Worm (Caenorhabditis elegans) whole organism, L4 larva: ENCODE measurements around the gene gcy-31.

ENCODE experiments used
- D1046.2 ChIP-seq: fragments of 200-800 bp; sonication (Bioruptor generic); IDR thresholded peaks from 2 replicates; pipeline ENCODE4 v1.3.6; 2022; ENCODE audit warnings: missing genetic modification characterization, missing compliant biosample characterization
- F37D6.2 ChIP-seq: sonication (generic microtip); optimal IDR thresholded peaks from 2 replicates; lab custom pipeline; 2016; ENCODE audit warnings: mild to moderate bottlenecking, missing genetic modification characterization, missing compliant biosample characterization
- ZK337.2 ChIP-seq: fragments of 200-800 bp; sonication (Bioruptor generic); IDR thresholded peaks from 2 replicates; pipeline ENCODE4 v1.3.6; 2022; ENCODE audit warnings: missing genetic modification reagents, missing genetic modification characterization, missing compliant biosample characterization
- aha-1 ChIP-seq: fragments of 150-350 bp; peaks from one replicate; lab custom pipeline; 2014; ENCODE audit warnings: missing biosample characterization, missing genetic modification characterization
- aly-2 ChIP-seq: sonication (generic microtip); optimal IDR thresholded peaks from 2 replicates; lab custom pipeline; 2018; ENCODE audit warnings: missing biosample characterization, missing genetic modification characterization
- ama-1 ChIP-seq: fragments of 150-350 bp; optimal IDR thresholded peaks from 2 replicates; lab custom pipeline; 2014; ENCODE audit warnings: inconsistent platforms, mixed read lengths
- arid-1 ChIP-seq: fragments of 200-800 bp; sonication (Bioruptor generic); conservative IDR thresholded peaks from 2 replicates; pipeline ENCODE4 v1.3.6; 2022; ENCODE audit warnings: missing genetic modification reagents, missing genetic modification characterization, missing compliant biosample characterization
- ceh-20 ChIP-seq: fragments of 200-800 bp; sonication (Bioruptor generic); IDR thresholded peaks from 2 replicates; pipeline ENCODE4 v1.3.6; 2022; ENCODE audit warnings: missing genetic modification reagents, missing genetic modification characterization, missing compliant biosample characterization
- ceh-32 ChIP-seq: sonication (generic microtip); optimal IDR thresholded peaks from 2 replicates; lab custom pipeline; 2016; ENCODE audit warnings: mild to moderate bottlenecking, missing genetic modification characterization, missing compliant biosample characterization; ENCODE audit not compliant: poor library complexity
- ceh-44 ChIP-seq: fragments of 200-800 bp; sonication (Bioruptor generic); IDR thresholded peaks from 2 replicates; pipeline ENCODE4 v1.3.6; 2022; ENCODE audit warnings: missing genetic modification reagents, missing genetic modification characterization, missing compliant biosample characterization
- cey-2 ChIP-seq: sonication (generic microtip); optimal IDR thresholded peaks from 3 replicates; lab custom pipeline; 2017; ENCODE audit warnings: missing genetic modification characterization, mild to moderate bottlenecking, missing compliant biosample characterization, antibody characterized with exemption, borderline replicate concordance; ENCODE audit not compliant: insufficient read depth
- daf-16 ChIP-seq, 3 experiments: sonication (generic microtip); optimal IDR thresholded peaks; 2 replicates each; lab custom pipeline; 2016 to 2017; ENCODE audit warnings: missing genetic modification characterization in 3 of 3, missing genetic modification reagents in 3 of 3, mild to moderate bottlenecking in 2 of 3, missing compliant biosample characterization in 2 of 3, missing biosample characterization in 1 of 3, moderate library complexity in 1 of 3
- dmd-6 ChIP-seq: fragments of 200-800 bp; sonication (Bioruptor generic); IDR thresholded peaks from 2 replicates; pipeline ENCODE4 v1.3.6; 2022; ENCODE audit warnings: missing genetic modification reagents, missing genetic modification characterization, missing compliant biosample characterization
- egl-27 ChIP-seq: sonication (generic microtip); optimal IDR thresholded peaks from 3 replicates; lab custom pipeline; 2017; ENCODE audit warnings: missing biosample characterization, missing genetic modification reagents, missing genetic modification characterization
- hif-1 ChIP-seq, 2 experiments: sonication (generic microtip); optimal IDR thresholded peaks; 2 replicates each; lab custom pipeline; 2016 to 2017; ENCODE audit warnings: missing compliant biosample characterization in 2 of 2, missing genetic modification characterization in 2 of 2, missing genetic modification reagents in 2 of 2, missing genotype in 2 of 2, mild to moderate bottlenecking in 1 of 2
- hlh-11 ChIP-seq: fragments of 200-800 bp; sonication (Bioruptor generic); optimal IDR thresholded peaks from 2 replicates; lab custom pipeline; 2018; ENCODE audit warnings: mild to moderate bottlenecking, missing genetic modification characterization, missing compliant biosample characterization
- jun-1 ChIP-seq: fragments of 150-350 bp; optimal IDR thresholded peaks from 2 replicates; lab custom pipeline; 2014; ENCODE audit warnings: missing biosample characterization, missing genetic modification reagents, missing genetic modification characterization
- lin-13 ChIP-seq: fragments of 150-350 bp; optimal IDR thresholded peaks from 2 replicates; lab custom pipeline; 2014; ENCODE audit warnings: missing biosample characterization, missing genetic modification reagents, missing genetic modification characterization
- lin-29 ChIP-seq: fragments of 200-800 bp; sonication (Bioruptor generic); IDR thresholded peaks from 2 replicates; pipeline ENCODE4 v1.3.6; 2022; ENCODE audit warnings: missing genetic modification reagents, missing genetic modification characterization, missing compliant biosample characterization
- lsy-2 ChIP-seq, 2 experiments: fragments of 150-350 bp in 1 of 2; sonication (generic microtip) in 1 of 2; optimal IDR thresholded peaks; 2 replicates each; lab custom pipeline; 2014 to 2017; ENCODE audit warnings: missing biosample characterization in 2 of 2, missing genetic modification characterization in 2 of 2
- madf-5 ChIP-seq, 2 experiments: fragments of 200-800 bp; sonication (Bioruptor generic); IDR thresholded peaks; 2 replicates each; pipeline ENCODE4 v1.3.6; 2022; ENCODE audit warnings: missing compliant biosample characterization in 2 of 2, missing genetic modification characterization in 2 of 2
- mdl-1 ChIP-seq, 2 experiments: fragments of 150-350 bp in 1 of 2; sonication (generic microtip) in 1 of 2; optimal IDR thresholded peaks; 2 replicates each; lab custom pipeline; 2014 to 2017; ENCODE audit warnings: missing biosample characterization in 2 of 2, missing genetic modification characterization in 2 of 2
- mep-1 ChIP-seq: fragments of 150-350 bp; sonication (generic microtip); optimal IDR thresholded peaks from 3 replicates; lab custom pipeline; 2014; ENCODE audit warnings: missing biosample characterization, missing genetic modification characterization
- mes-2 ChIP-seq: sonication (generic microtip); optimal IDR thresholded peaks from 2 replicates; lab custom pipeline; 2016; ENCODE audit warnings: missing genotype, mild to moderate bottlenecking, missing genetic modification characterization, missing compliant biosample characterization; ENCODE audit not compliant: poor library complexity, severe bottlenecking
- mxl-3 ChIP-seq: fragments of 200-800 bp; sonication (Bioruptor generic); optimal IDR thresholded peaks from 2 replicates; lab custom pipeline; 2018; ENCODE audit warnings: mild to moderate bottlenecking, missing genetic modification characterization, missing compliant biosample characterization
- nhr-111 ChIP-seq: fragments of 200-800 bp; sonication (Bioruptor generic); optimal IDR thresholded peaks from 2 replicates; lab custom pipeline; 2018; ENCODE audit warnings: mild to moderate bottlenecking, missing genetic modification characterization, missing compliant biosample characterization
- nhr-237 ChIP-seq: sonication (generic microtip); optimal IDR thresholded peaks from 2 replicates; lab custom pipeline; 2017; ENCODE audit warnings: missing biosample characterization, missing genetic modification characterization
- nhr-25 ChIP-seq: sonication (generic microtip); optimal IDR thresholded peaks from 2 replicates; lab custom pipeline; 2017; ENCODE audit warnings: missing genetic modification characterization, mild to moderate bottlenecking, missing compliant biosample characterization, antibody characterized with exemption, moderate library complexity, borderline replicate concordance; ENCODE audit not compliant: insufficient read depth
- nhr-28 ChIP-seq: fragments of 150-350 bp; optimal IDR thresholded peaks from 2 replicates; lab custom pipeline; 2014; ENCODE audit warnings: missing biosample characterization, missing genetic modification characterization
- nhr-6 ChIP-seq: fragments of 150-350 bp; optimal IDR thresholded peaks from 2 replicates; lab custom pipeline; 2014; ENCODE audit warnings: missing biosample characterization, missing genetic modification characterization
- nhr-77 ChIP-seq: fragments of 150-350 bp; optimal IDR thresholded peaks from 2 replicates; lab custom pipeline; 2014; ENCODE audit warnings: missing biosample characterization, missing genetic modification characterization
- pqm-1 ChIP-seq: sonication (generic microtip); optimal IDR thresholded peaks from 2 replicates; lab custom pipeline; 2017; ENCODE audit warnings: missing biosample characterization, missing genetic modification characterization
- rbr-2 ChIP-seq: sonication (generic microtip); optimal IDR thresholded peaks from 2 replicates; lab custom pipeline; 2016; ENCODE audit warnings: missing genotype, missing genetic modification characterization, missing compliant biosample characterization
- set-16 ChIP-seq: fragments of 200-800 bp; sonication (Bioruptor generic); IDR thresholded peaks from 2 replicates; pipeline ENCODE4 v1.3.6; 2022; ENCODE audit warnings: missing genetic modification reagents, missing genetic modification characterization, missing compliant biosample characterization
- snpc-1.2 ChIP-seq: fragments of 200-800 bp; sonication (Bioruptor generic); IDR thresholded peaks from 2 replicates; pipeline ENCODE4 v1.3.6; 2022; ENCODE audit warnings: missing genetic modification reagents, missing genetic modification characterization, missing compliant biosample characterization
- spr-3 ChIP-seq: fragments of 200-800 bp; sonication (Bioruptor generic); optimal IDR thresholded peaks from 2 replicates; lab custom pipeline; 2018; ENCODE audit warnings: mild to moderate bottlenecking, missing genetic modification characterization, missing compliant biosample characterization
- tra-1 ChIP-seq: fragments of 200-800 bp; sonication (Bioruptor generic); IDR thresholded peaks from 2 replicates; pipeline ENCODE4 v1.3.6; 2022; ENCODE audit warnings: missing genetic modification reagents, missing genetic modification characterization, missing compliant biosample characterization
- unc-62 ChIP-seq, 3 experiments: fragments of 150-350 bp in 1 of 3; sonication (generic microtip); optimal IDR thresholded peaks in 2 of 3; peaks in 1 of 3; 1 replicate in 1 of 3; 2 replicates in 2 of 3; lab custom pipeline; 2014 to 2017; ENCODE audit warnings: missing biosample characterization in 3 of 3, missing genetic modification characterization in 3 of 3, missing genetic modification reagents in 3 of 3, missing genotype in 1 of 3
- zag-1 ChIP-seq: fragments of 150-350 bp; optimal IDR thresholded peaks from 2 replicates; lab custom pipeline; 2014; ENCODE audit warnings: missing biosample characterization, missing genetic modification characterization
- zfp-3 ChIP-seq: fragments of 200-800 bp; sonication (Bioruptor generic); conservative IDR thresholded peaks from 2 replicates; pipeline ENCODE4 v1.3.6; 2022; ENCODE audit warnings: missing genetic modification reagents, missing genetic modification characterization, missing compliant biosample characterization
- zip-11 ChIP-seq: fragments of 200-800 bp; sonication (Bioruptor generic); IDR thresholded peaks from 2 replicates; pipeline ENCODE4 v1.3.6; 2022; ENCODE audit warnings: missing genetic modification characterization, missing compliant biosample characterization
- zip-2 ChIP-seq: fragments of 150-350 bp; optimal IDR thresholded peaks from 2 replicates; lab custom pipeline; 2014; ENCODE audit warnings: missing biosample characterization, missing genetic modification characterization

Gene gcy-31

DNA sequence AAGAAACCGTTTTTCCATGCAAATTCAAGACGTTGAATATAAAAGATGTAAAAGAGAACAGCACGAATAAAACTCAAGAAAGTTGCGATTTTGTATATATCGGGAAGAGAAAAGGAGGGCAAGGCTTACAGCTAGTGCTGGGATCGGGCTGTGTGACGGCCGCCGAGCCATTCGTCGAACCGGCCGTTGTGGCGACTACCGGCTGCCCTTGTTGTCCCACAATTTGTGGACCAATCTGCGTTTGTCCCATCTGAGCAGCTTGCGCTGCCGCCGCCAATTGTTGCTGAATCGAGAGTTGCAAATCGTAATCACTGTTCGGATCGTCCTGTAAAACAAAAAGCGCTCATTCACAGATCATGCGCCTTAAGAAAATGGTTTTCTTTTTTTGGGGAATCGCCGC, 19.9 kb upstream of the gcy-31 start:
- peak; percentile 34; the same call in 1 of the 2 replicates for TF ChIP-seq set-16 (GFP tag; lab: Robert Waterston, UW)
- no peak for TF ChIP-seq snpc-1.2 (GFP tag; lab: Robert Waterston, UW)
- TF ChIP-seq, all 104 proteins: peak for 1

DNA sequence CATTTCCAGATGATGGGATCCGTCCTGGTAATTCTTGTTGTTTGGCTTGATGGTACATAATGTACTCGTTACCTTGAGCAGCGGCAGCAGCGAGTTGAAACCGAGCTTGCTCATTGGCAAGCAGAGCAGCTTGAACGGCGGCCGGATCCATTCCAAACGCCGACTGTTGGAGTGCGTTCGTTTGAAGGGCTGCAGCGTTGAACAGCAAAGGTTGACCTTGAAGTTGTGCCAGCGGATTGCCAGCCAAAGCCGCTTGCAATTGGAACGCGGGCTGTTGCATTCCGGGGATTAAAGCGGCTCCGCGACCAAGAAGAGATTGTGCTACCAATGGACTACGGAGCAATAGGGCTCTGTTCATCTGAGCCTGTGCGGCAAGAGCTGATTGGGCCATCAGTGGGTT, 18.9 kb upstream of the gcy-31 start:
- TF ChIP-seq unc-62 (GFP tag; optimal IDR thresholded peaks at IDR 0.05 in 1 of 2; lab: Kevin White, UChicago) = peak in 1 of 2 experiments; percentile 94
- no peak for TF ChIP-seq unc-62 (tag; optimal IDR thresholded peaks at IDR 0.05; lab: Kevin White, UChicago)
- TF ChIP-seq set-16 (GFP tag; lab: Robert Waterston, UW) = peak; percentile 65
- TF ChIP-seq aha-1 (tag; lab: Kevin White, UChicago) = peak; percentile 33
- TF ChIP-seq ama-1 (lab: Kevin White, UChicago) = no peak

- TF ChIP-seq mdl-1 (tag; optimal IDR thresholded peaks at IDR 0.05; lab: Kevin White, UChicago) (no peak), pqm-1 (no peak), hif-1 (tag; optimal IDR thresholded peaks at IDR 0.05; lab: Kevin White, UChicago) (no peak), nhr-25 (tag; lab: Kevin White, UChicago) (no peak), ZK337.2 (no peak), D1046.2 (GFP tag; lab: Robert Waterston, UW) (no peak), mes-2 (no peak), zfp-3 (GFP tag; lab: Robert Waterston, UW) (no peak)
Measured at ce11 chrX:2443304-2443703, 16.0 kb upstream of the gcy-31 start, which contains the start of gene T07D1.3. TSS of gene T07D1.3 (minus strand) at chrX:2443404.

DNA sequence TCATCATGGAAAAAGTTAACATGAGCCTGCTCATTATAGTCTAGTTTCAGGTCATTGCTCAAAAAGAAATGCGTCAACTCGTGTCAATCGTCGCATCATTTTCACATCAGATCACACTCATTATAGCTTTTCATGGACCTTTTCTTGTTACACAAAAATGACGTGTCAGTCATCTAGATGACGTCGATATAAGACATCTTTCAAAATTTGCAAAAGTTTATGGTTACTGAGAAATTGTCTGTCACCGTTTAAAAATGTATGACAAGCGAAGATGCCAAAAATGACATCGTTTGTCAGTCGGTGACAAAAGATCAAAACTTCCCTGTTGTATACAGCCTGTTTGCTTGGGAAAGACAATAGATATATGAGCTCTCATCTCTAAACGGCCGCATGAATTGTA, 13.9 kb upstream of the gcy-31 start:
- TF ChIP-seq nhr-237 (no peak), aha-1 (tag; lab: Kevin White, UChicago) (peak; percentile 88)
- TF ChIP-seq, all 104 proteins: peak for 1

DNA sequence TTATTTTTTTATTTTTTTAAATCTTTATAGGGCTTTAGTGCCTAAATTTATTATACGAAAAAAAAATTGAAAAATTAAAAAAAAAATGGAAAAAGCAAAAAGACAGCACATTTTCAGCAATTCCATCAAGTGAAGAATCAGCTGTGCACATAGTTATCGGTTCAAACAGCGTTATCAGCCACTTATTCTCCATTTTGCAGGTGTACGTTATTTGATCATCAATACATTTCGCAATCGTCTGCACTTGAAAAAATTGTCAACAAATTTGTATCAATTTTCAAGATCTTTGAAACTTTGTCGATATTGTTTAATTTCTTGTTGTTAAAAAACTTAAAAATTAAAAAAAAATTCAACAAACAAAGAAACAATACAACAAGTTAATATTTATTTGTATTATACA, 12.4 kb upstream of the gcy-31 start:
- TF ChIP-seq egl-27 (tag; lab: Kevin White, UChicago) = no peak
- TF ChIP-seq pqm-1 = peak; percentile 67
- no peak for TF ChIP-seq aly-2
- TF ChIP-seq D1046.2 (GFP tag; lab: Robert Waterston, UW) = no peak
- TF ChIP-seq mep-1 = no peak
- no peak for TF ChIP-seq ZK337.2
- no peak for TF ChIP-seq spr-3 (GFP tag; lab: Kevin White, UChicago)
- no peak for TF ChIP-seq nhr-111
- TF ChIP-seq mdl-1 (tag; optimal IDR thresholded peaks at IDR 0.05; lab: Kevin White, UChicago) = no peak
- TF ChIP-seq daf-16 (GFP tag; optimal IDR thresholded peaks at IDR 0.05; lab: Kevin White, UChicago) = no peak
- TF ChIP-seq daf-16 (tag; optimal IDR thresholded peaks at IDR 0.05; lab: Kevin White, UChicago) = peak; percentile 96
- no peak for TF ChIP-seq ceh-44 (GFP tag; lab: Robert Waterston, UW)
- TF ChIP-seq lin-29 (GFP tag; lab: Robert Waterston, UW) = no peak
- peak; percentile 46 for TF ChIP-seq nhr-77 (tag; lab: Kevin White, UChicago)
- TF ChIP-seq jun-1 (tag; lab: Kevin White, UChicago) = no peak
- peak; percentile 64 for TF ChIP-seq nhr-28
- no peak for TF ChIP-seq ceh-32 (tag; lab: Kevin White, UChicago)
- peak; percentile 4 for TF ChIP-seq nhr-6 (tag; lab: Kevin White, UChicago)
- TF ChIP-seq dmd-6 (GFP tag; lab: Robert Waterston, UW) = peak; percentile 59
- TF ChIP-seq rbr-2 (tag; lab: Kevin White, UChicago) = no peak
- no peak for TF ChIP-seq zip-11
- no peak for TF ChIP-seq cey-2 (tag; lab: Kevin White, UChicago)
- no peak for TF ChIP-seq tra-1 (GFP tag; lab: Robert Waterston, UW)
- no peak for TF ChIP-seq hif-1 (tag; optimal IDR thresholded peaks at IDR 0.05; lab: Kevin White, UChicago)
- TF ChIP-seq ceh-20 = no peak
- no peak for TF ChIP-seq lin-13
- no peak for TF ChIP-seq zag-1 (tag; lab: Kevin White, UChicago)
- no peak for TF ChIP-seq madf-5 (GFP tag; IDR thresholded peaks at IDR 0.05; lab: Robert Waterston, UW)
- no peak for TF ChIP-seq F37D6.2
- TF ChIP-seq hlh-11 (tag; lab: Kevin White, UChicago) = peak; percentile 74
- no peak for TF ChIP-seq zip-2
- TF ChIP-seq lsy-2 (tag; optimal IDR thresholded peaks at IDR 0.05; lab: Kevin White, UChicago) = no peak
- TF ChIP-seq mxl-3 (GFP tag; lab: Kevin White, UChicago) = no peak
- TF ChIP-seq arid-1 (GFP tag; lab: Robert Waterston, UW) = no peak
